Worm (Caenorhabditis elegans) whole organism, L3 larva: ENCODE measurements around the gene sup-26.

Experiments
- R02D3.7 ChIP-seq: fragments of 150-350 bp; optimal IDR thresholded peaks from 2 replicates; lab custom pipeline; 2014; ENCODE audit warnings: missing biosample characterization, missing genetic modification characterization
- ZK546.5 ChIP-seq: sonication (generic microtip); optimal IDR thresholded peaks from 2 replicates; lab custom pipeline; 2017; ENCODE audit warnings: missing biosample characterization, missing genetic modification characterization
- aly-2 ChIP-seq: fragments of 150-350 bp; optimal IDR thresholded peaks from 2 replicates; lab custom pipeline; 2014; ENCODE audit warnings: missing biosample characterization, missing genetic modification characterization
- ama-1 ChIP-seq: fragments of 150-350 bp; optimal IDR thresholded peaks from 2 replicates; lab custom pipeline; 2018
- ceh-28 ChIP-seq: fragments of 150-350 bp; optimal IDR thresholded peaks from 2 replicates; lab custom pipeline; 2014; ENCODE audit warnings: missing biosample characterization, missing genetic modification reagents, missing genetic modification characterization
- ceh-82 ChIP-seq: fragments of 150-350 bp; optimal IDR thresholded peaks from 2 replicates; lab custom pipeline; 2014; ENCODE audit warnings: missing biosample characterization, missing genetic modification characterization
- ceh-9 ChIP-seq: sonication (generic microtip); optimal IDR thresholded peaks from 2 replicates; lab custom pipeline; 2018; ENCODE audit warnings: missing biosample characterization, missing genetic modification characterization
- elt-1 ChIP-seq: fragments of 150-350 bp; optimal IDR thresholded peaks from 2 replicates; lab custom pipeline; 2014; ENCODE audit warnings: missing biosample characterization, missing genetic modification characterization
- elt-2 ChIP-seq: sonication (generic microtip); optimal IDR thresholded peaks from 2 replicates; lab custom pipeline; 2016; ENCODE audit warnings: missing genetic modification reagents, mild to moderate bottlenecking, missing genetic modification characterization, missing compliant biosample characterization
- elt-3 ChIP-seq, 3 experiments: fragments of 150-350 bp in 1 of 3; sonication (generic microtip) in 2 of 3; optimal IDR thresholded peaks; 2 replicates in 2 of 3; 4 replicates in 1 of 3; lab custom pipeline; 2014 to 2017; ENCODE audit warnings: missing biosample characterization in 3 of 3, missing genetic modification characterization in 3 of 3
- fkh-10 ChIP-seq: sonication (generic microtip); optimal IDR thresholded peaks from 2 replicates; lab custom pipeline; 2017; ENCODE audit warnings: missing biosample characterization, missing genetic modification reagents, missing genetic modification characterization
- fkh-2 ChIP-seq: fragments of 150-350 bp; optimal IDR thresholded peaks from 2 replicates; lab custom pipeline; 2014; ENCODE audit warnings: missing biosample characterization, missing genetic modification reagents, missing genetic modification characterization
- fos-1 ChIP-seq: fragments of 150-350 bp; optimal IDR thresholded peaks from 2 replicates; lab custom pipeline; 2014; ENCODE audit warnings: missing biosample characterization, missing genetic modification characterization
- hmg-11 ChIP-seq: sonication (generic microtip); optimal IDR thresholded peaks from 2 replicates; lab custom pipeline; 2016; ENCODE audit warnings: missing genetic modification characterization, missing compliant biosample characterization
- jun-1 ChIP-seq: fragments of 150-350 bp; optimal IDR thresholded peaks from 2 replicates; lab custom pipeline; 2014; ENCODE audit warnings: missing biosample characterization, missing genetic modification reagents, missing genetic modification characterization
- lin-15B ChIP-seq: fragments of 150-350 bp; optimal IDR thresholded peaks from 2 replicates; lab custom pipeline; 2014; ENCODE audit warnings: missing biosample characterization, missing genetic modification characterization
- lin-39 ChIP-seq: fragments of 150-350 bp; optimal IDR thresholded peaks from 2 replicates; lab custom pipeline; 2018; ENCODE audit warnings: missing biosample characterization, missing genetic modification reagents, missing genetic modification characterization
- lsy-12 ChIP-seq: sonication (generic microtip); optimal IDR thresholded peaks from 2 replicates; lab custom pipeline; 2016; ENCODE audit warnings: mild to moderate bottlenecking, missing genetic modification characterization, missing compliant biosample characterization
- mdl-1 ChIP-seq: fragments of 150-350 bp; optimal IDR thresholded peaks from 2 replicates; lab custom pipeline; 2014; ENCODE audit warnings: missing biosample characterization, missing genetic modification characterization
- mml-1 ChIP-seq: fragments of 150-350 bp; sonication (generic microtip); optimal IDR thresholded peaks from 3 replicates; lab custom pipeline; 2014; ENCODE audit warnings: missing biosample characterization, missing genetic modification characterization
- nfya-1 ChIP-seq: sonication (generic microtip); optimal IDR thresholded peaks from 2 replicates; lab custom pipeline; 2017; ENCODE audit warnings: missing genetic modification characterization, mild to moderate bottlenecking, missing compliant biosample characterization, antibody characterized with exemption, moderate library complexity; ENCODE audit not compliant: insufficient read depth
- nhr-11 ChIP-seq: fragments of 150-350 bp; optimal IDR thresholded peaks from 2 replicates; lab custom pipeline; 2014; ENCODE audit warnings: missing biosample characterization, missing genetic modification characterization
- nhr-23 ChIP-seq: fragments of 150-350 bp; optimal IDR thresholded peaks from 2 replicates; lab custom pipeline; 2014; ENCODE audit warnings: missing biosample characterization, missing genetic modification reagents, missing genetic modification characterization
- nhr-237 ChIP-seq: fragments of 150-350 bp; optimal IDR thresholded peaks from 2 replicates; lab custom pipeline; 2014; ENCODE audit warnings: missing biosample characterization, missing genetic modification characterization
- nhr-25 ChIP-seq: sonication (generic microtip); optimal IDR thresholded peaks from 2 replicates; lab custom pipeline; 2017; ENCODE audit warnings: missing biosample characterization, missing genetic modification characterization
- nhr-28 ChIP-seq: fragments of 150-350 bp; optimal IDR thresholded peaks from 2 replicates; lab custom pipeline; 2014; ENCODE audit warnings: missing biosample characterization, missing genetic modification characterization
- nhr-43 ChIP-seq: sonication (generic microtip); optimal IDR thresholded peaks from 2 replicates; lab custom pipeline; 2016; ENCODE audit warnings: mild to moderate bottlenecking, missing genetic modification characterization, missing compliant biosample characterization; ENCODE audit not compliant: poor library complexity, severe bottlenecking
- nhr-67 ChIP-seq: fragments of 150-350 bp; optimal IDR thresholded peaks from 2 replicates; lab custom pipeline; 2014; ENCODE audit warnings: missing biosample characterization, missing genetic modification characterization
- nhr-76 ChIP-seq: fragments of 150-350 bp; sonication (generic microtip); optimal IDR thresholded peaks from 5 replicates; lab custom pipeline; 2014; ENCODE audit warnings: missing biosample characterization, missing genetic modification characterization
- nhr-77 ChIP-seq: fragments of 150-350 bp; optimal IDR thresholded peaks from 2 replicates; lab custom pipeline; 2014; ENCODE audit warnings: missing biosample characterization, missing genetic modification characterization
- pha-4 ChIP-seq: fragments of 150-350 bp; optimal IDR thresholded peaks from 2 replicates; lab custom pipeline; 2014; ENCODE audit warnings: missing biosample characterization, missing genetic modification reagents, missing genetic modification characterization
- pqm-1 ChIP-seq: fragments of 150-350 bp; optimal IDR thresholded peaks from 2 replicates; lab custom pipeline; 2017; ENCODE audit warnings: missing biosample characterization, missing genetic modification characterization, inconsistent platforms
- sea-2 ChIP-seq: fragments of 150-350 bp; sonication (generic microtip); optimal IDR thresholded peaks from 4 replicates; lab custom pipeline; 2014; ENCODE audit warnings: missing biosample characterization, missing genetic modification reagents, missing genetic modification characterization
- skn-1 ChIP-seq: fragments of 150-350 bp; optimal IDR thresholded peaks from 2 replicates; lab custom pipeline; 2014; ENCODE audit warnings: missing biosample characterization, missing genetic modification characterization
- snpc-4 ChIP-seq: fragments of 150-350 bp; optimal IDR thresholded peaks from 2 replicates; lab custom pipeline; 2014; ENCODE audit warnings: missing biosample characterization, missing genetic modification characterization
- zag-1 ChIP-seq: fragments of 150-350 bp; optimal IDR thresholded peaks from 2 replicates; lab custom pipeline; 2014; ENCODE audit warnings: missing biosample characterization, missing genetic modification characterization

The sup-26 gene

DNA sequence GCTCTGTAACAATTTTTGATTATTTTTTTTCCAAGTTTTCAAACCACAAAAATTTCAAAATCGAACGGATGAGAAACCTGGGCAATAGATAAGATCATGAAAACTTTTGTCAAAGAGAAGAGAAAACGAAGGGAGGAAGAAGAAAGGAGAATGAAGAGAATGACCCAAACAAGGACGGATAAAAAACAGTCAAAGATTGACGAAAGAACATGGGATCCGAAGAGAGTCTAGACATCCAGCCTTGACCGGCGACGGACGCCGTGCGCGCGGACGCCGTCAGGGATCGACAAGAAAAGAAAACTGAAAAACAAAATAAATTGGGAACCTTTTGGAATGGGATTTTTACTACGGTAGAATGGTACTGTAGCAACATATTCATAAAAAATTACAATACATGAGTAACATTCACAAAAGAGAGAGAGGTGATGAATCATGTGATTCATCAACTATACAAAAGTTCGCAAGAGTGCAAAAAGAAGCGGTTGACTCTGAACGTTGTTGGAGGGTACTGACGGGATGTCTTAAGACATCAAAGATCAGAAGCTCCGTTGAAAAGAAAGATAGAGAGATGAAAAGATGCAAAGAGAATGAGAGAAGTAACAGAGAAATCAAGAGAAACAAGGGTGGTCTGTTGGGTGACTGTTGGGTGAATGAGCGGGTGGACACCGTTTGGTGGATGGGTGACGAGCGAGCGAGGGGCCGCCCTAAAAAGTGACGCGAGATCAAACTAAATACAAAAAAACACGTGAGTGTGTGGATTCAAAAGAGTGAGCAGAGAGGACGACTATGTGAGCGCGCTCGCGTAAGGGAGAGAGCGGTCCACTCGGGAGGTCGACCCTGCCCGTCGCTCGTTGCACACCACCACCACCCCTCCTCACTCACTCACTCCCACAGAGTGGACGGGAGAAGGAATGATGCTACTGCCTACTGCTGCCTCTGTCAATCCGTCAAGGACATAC is at the start of gene sup-26:
sup-26 (minus strand) TSS at position 10 of the 959 bp plus-strand sequence.
- TF ChIP-seq elt-3 (tag; optimal IDR thresholded peaks at IDR 0.05; lab: Kevin White, UChicago) (peak in 1 of 3 experiments; percentile 45), fkh-10 (GFP tag; lab: Kevin White, UChicago) (no peak), pha-4 (peak; percentile 38), sea-2 (GFP tag; lab: Kevin White, UChicago) (no peak), ama-1 (lab: Kevin White, UChicago) (peak; percentile 7), jun-1 (tag; lab: Kevin White, UChicago) (no peak), elt-1 (tag; lab: Kevin White, UChicago) (no peak), nhr-237 (no peak), snpc-4 (tag; lab: Kevin White, UChicago) (no peak), ceh-28 (no peak), zag-1 (tag; lab: Kevin White, UChicago) (no peak), fkh-2 (tag; lab: Kevin White, UChicago) (no peak), aly-2 (tag; lab: Kevin White, UChicago) (no peak), mdl-1 (peak; percentile 2), nhr-77 (tag; lab: Kevin White, UChicago) (no peak), hmg-11 (no peak), nhr-76 (tag; lab: Kevin White, UChicago) (no peak), R02D3.7 (tag; lab: Kevin White, UChicago) (no peak), ZK546.5 (tag; lab: Kevin White, UChicago) (no peak), lin-15B (tag; lab: Kevin White, UChicago) (no peak), ceh-9 (tag; lab: Kevin White, UChicago) (no peak), nhr-23 (peak; percentile 44), nhr-43 (tag; lab: Kevin White, UChicago) (no peak), nhr-25 (peak; percentile 41), fos-1 (no peak), mml-1 (tag; lab: Kevin White, UChicago) (no peak), nhr-28 (no peak), nhr-67 (tag; lab: Kevin White, UChicago) (no peak), nhr-11 (tag; lab: Kevin White, UChicago) (no peak), ceh-82 (tag; lab: Kevin White, UChicago) (no peak), elt-2 (no peak), nfya-1 (tag; lab: Kevin White, UChicago) (no peak), lin-39 (tag; lab: Kevin White, UChicago) (peak; percentile 23), lsy-12 (tag; lab: Kevin White, UChicago) (no peak), pqm-1 (tag; lab: Kevin White, UChicago) (no peak), skn-1 (tag; lab: Kevin White, UChicago) (no peak)

DNA sequence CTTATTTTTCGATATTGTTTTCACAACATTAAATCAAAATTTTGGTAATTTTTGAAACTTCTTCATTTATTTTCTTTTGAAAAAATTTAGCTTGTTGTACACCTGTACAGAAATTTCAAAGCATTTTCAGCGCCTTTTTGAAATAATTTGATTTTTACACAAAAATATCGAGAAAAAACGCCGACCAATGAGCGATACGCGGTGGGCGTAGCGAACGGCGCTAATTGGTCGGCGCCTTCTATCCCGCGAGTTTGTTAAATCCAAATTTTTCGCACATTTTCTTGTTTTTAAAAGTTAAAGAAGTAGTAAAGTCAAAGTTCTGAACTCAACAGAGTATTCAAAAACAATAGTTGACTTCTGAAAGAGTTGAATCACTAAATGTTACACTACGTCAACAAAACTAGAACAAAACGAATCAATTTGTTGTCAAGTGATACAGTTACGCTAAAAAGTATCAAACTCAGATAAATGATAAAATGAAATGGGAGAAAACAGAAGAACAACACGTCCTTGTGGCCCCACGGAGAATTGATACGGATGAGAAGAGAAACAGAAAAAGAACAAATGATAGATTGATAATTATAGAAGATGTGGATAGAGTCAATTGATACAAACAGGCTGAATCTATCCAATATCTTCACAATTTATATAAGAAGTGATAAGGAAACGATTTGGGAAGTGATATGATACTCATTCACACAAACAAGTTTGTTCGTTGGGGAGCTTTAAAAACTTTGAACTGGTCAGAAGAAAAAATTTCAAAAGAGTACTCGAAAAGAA is 48.4 kb upstream of the sup-26 start:
- TF ChIP-seq nhr-23 (peak; percentile 77), elt-3 (tag; optimal IDR thresholded peaks at IDR 0.05; lab: Kevin White, UChicago) (peak in 2 of 3 experiments; percentile 13 to 98), jun-1 (tag; lab: Kevin White, UChicago) (no peak), fos-1 (no peak), nhr-43 (tag; lab: Kevin White, UChicago) (peak; percentile 44), nfya-1 (tag; lab: Kevin White, UChicago) (peak; percentile 90), ceh-9 (tag; lab: Kevin White, UChicago) (no peak)

DNA sequence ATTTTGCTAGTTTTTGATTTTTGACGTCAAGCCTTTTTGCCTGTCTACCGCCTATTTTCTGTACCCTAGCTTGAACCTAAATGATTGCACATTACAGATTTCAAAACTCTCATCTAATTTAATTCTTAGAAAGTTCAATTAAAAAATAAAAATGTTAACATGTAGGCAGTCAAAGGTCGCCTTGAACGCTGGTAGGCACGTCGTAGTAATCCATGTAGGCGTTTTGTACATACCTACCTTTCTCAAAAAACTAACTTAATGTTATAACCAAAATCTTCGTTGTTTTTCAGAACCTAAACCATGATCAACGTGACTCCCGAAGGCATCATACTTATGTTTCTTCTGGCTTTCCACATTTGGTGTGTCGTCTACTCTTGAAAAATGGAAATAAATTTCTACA is 43.8 kb upstream of the sup-26 start, which contains the start of gene H38K22.9:
H38K22.9 (plus strand) TSS at position 301 of the 400 bp plus-strand sequence.
- TF ChIP-seq nhr-43 (tag; lab: Kevin White, UChicago), result peak; percentile 43
- no peak for TF ChIP-seq elt-1 (tag; lab: Kevin White, UChicago)
- TF ChIP-seq mml-1 (tag; lab: Kevin White, UChicago), result no peak
- TF ChIP-seq nhr-23, result peak; percentile 20
